Worm (Caenorhabditis elegans): ENCODE data around the gene ifa-1.

ce11 chrX:11268970-11269369 lies 2.0 kb upstream of the ifa-1 start, which contains the start of gene C03A3.3:
- TF ChIP-seq fkh-3 (tag; optimal IDR thresholded peaks at IDR 0.05) (no peak), nfya-1 (tag; optimal IDR thresholded peaks at IDR 0.05; ENCODE audit: borderline replicate concordance, insufficient read depth) (no peak), ceh-40 (GFP tag; IDR thresholded peaks at IDR 0.05) (no peak), ama-1 (optimal IDR thresholded peaks at IDR 0.05) (no peak), ama-1 (GFP tag; optimal IDR thresholded peaks at IDR 0.05) (no peak)

Measured in whole organism, young adult.